Worm (Caenorhabditis elegans): ENCODE results near the gene asp-12.

- TF ChIP-seq nhr-77 (tag; optimal IDR thresholded peaks at IDR 0.05) (no peak), lin-13 (GFP tag; optimal IDR thresholded peaks at IDR 0.05) (no peak), nhr-11 (tag; optimal IDR thresholded peaks at IDR 0.05) (no peak), unc-62 (GFP tag; optimal IDR thresholded peaks at IDR 0.05) (no peak), unc-55 (GFP tag; optimal IDR thresholded peaks at IDR 0.05) (no peak), nhr-6 (tag; optimal IDR thresholded peaks at IDR 0.05) (no peak), nhr-237 (tag; optimal IDR thresholded peaks at IDR 0.05) (no peak), alr-1 (tag; optimal IDR thresholded peaks at IDR 0.05) (no peak), gmeb-1 (tag; optimal IDR thresholded peaks at IDR 0.05) (no peak), R02D3.7 (tag; optimal IDR thresholded peaks at IDR 0.05) (no peak), nhr-129 (tag; optimal IDR thresholded peaks at IDR 0.05) (no peak), peb-1 (tag; optimal IDR thresholded peaks at IDR 0.05) (no peak), F13H6.1 (tag; optimal IDR thresholded peaks at IDR 0.05) (no peak), nhr-12 (tag; optimal IDR thresholded peaks at IDR 0.05) (no peak)
These were observed 5.1 kb upstream of the asp-12 start, which contains the start of gene C16D9.9 for ce11 chrV:8263941-8264340.
